Fruit fly (Drosophila melanogaster): ENCODE results near the gene Rsph9.
A peak's percentile ranks its signal among the peaks of the same experiment; 100 is the strongest.

Rsph9 gene

DNA sequence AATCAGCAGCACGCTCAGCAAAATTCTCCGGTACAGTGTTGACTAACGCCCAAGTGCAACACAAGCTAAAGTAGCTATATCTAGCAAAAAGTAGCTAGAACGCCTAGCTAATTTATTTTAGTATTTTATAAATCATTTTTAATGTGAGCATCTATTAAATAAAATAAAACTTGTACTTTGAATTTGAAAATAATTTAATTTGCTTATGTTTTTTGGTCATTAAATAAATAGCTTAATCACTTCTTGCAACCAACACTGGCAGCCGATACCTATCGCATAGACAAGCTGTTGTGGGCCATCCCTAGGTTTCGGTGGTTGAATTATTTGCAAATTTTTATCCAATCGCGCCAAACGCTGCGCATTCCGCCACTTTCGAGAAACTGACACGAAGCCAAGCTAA is 2.1 kb downstream of the Rsph9 start, which contains the start of the genes Polr2J and CG15141 (continued):
- TF ChIP-seq chif (GFP tag; optimal IDR thresholded peaks at IDR 0.05), result peak; percentile 45 to 77
- peak; percentile 56; the same call in 1 of the 2 replicates for TF ChIP-seq Lim3 (GFP tag; IDR thresholded peaks at IDR 0.05)
- no peak for TF ChIP-seq CG11560 (tag; IDR thresholded peaks at IDR 0.05)
- TF ChIP-seq lbe (GFP tag; optimal IDR thresholded peaks at IDR 0.05), result peak; percentile 76
- TF ChIP-seq z (GFP tag; IDR thresholded peaks at IDR 0.05), result no peak
- TF ChIP-seq crol (GFP tag; IDR thresholded peaks at IDR 0.05), result no peak
- peak; percentile 80 for TF ChIP-seq mam (GFP tag; optimal IDR thresholded peaks at IDR 0.05)
- TF ChIP-seq ranshi (GFP tag; IDR thresholded peaks at IDR 0.05), result peak; percentile 86
- peak; percentile 92 for TF ChIP-seq CG13775 (GFP tag; optimal IDR thresholded peaks at IDR 0.05)
- no peak for TF ChIP-seq sc (optimal IDR thresholded peaks at IDR 0.05)
- TF ChIP-seq sc (GFP tag; optimal IDR thresholded peaks at IDR 0.05), result peak; percentile 56
- TF ChIP-seq D19B (GFP tag; optimal IDR thresholded peaks at IDR 0.05), result peak; percentile 71
- TF ChIP-seq Aef1 (GFP tag; IDR thresholded peaks at IDR 0.05), result peak; percentile 91
- peak; percentile 82 for TF ChIP-seq ewg (GFP tag; optimal IDR thresholded peaks at IDR 0.05)
- peak in 1 of 2 experiments; percentile 44 for TF ChIP-seq tll (GFP tag; optimal IDR thresholded peaks at IDR 0.05)
- peak; percentile 73 for TF ChIP-seq CG10462 (GFP tag; optimal IDR thresholded peaks at IDR 0.05)
- TF ChIP-seq Drgx (GFP tag; IDR thresholded peaks at IDR 0.05), result peak; percentile 60
- peak; percentile 88 for TF ChIP-seq Atf6 (GFP tag; IDR thresholded peaks at IDR 0.05)
- peak in 1 of 3 experiments; percentile 88 for TF ChIP-seq lola (GFP tag; optimal IDR thresholded peaks at IDR 0.05)
- peak; percentile 25 for TF ChIP-seq corto (GFP tag; optimal IDR thresholded peaks at IDR 0.05)
- TF ChIP-seq Dfd (GFP tag; optimal IDR thresholded peaks at IDR 0.05), result no peak
- peak; percentile 88 for TF ChIP-seq pho (GFP tag; optimal IDR thresholded peaks at IDR 0.05)
- peak; percentile 75 for TF ChIP-seq CG14860 (GFP tag; IDR thresholded peaks at IDR 0.05; ENCODE audit: partially characterized antibody)
- peak; percentile 70 for TF ChIP-seq chm (GFP tag; IDR thresholded peaks at IDR 0.05)
- peak; percentile 80 for TF ChIP-seq ara (GFP tag; IDR thresholded peaks at IDR 0.05)
- no peak for TF ChIP-seq CG13894 (tag; optimal IDR thresholded peaks at IDR 0.05)
- TF ChIP-seq CG8944 (GFP tag; optimal IDR thresholded peaks at IDR 0.05), result no peak
- peak; percentile 88 for TF ChIP-seq H15 (GFP tag; IDR thresholded peaks at IDR 0.05)
- TF ChIP-seq cad (GFP tag; optimal IDR thresholded peaks at IDR 0.05), result no peak
- TF ChIP-seq fd3F (GFP tag; optimal IDR thresholded peaks at IDR 0.05), result peak; percentile 84
- TF ChIP-seq CG3163 (GFP tag; optimal IDR thresholded peaks at IDR 0.05), result peak; percentile 38
- TF ChIP-seq Oaz (GFP tag; IDR thresholded peaks at IDR 0.05), result peak; percentile 56; the same call in 1 of the 2 replicates
- peak; percentile 66 for TF ChIP-seq Elba2 (GFP tag; optimal IDR thresholded peaks at IDR 0.05)
- TF ChIP-seq Ssrp (tag; optimal IDR thresholded peaks at IDR 0.05), result peak; percentile 89
- TF ChIP-seq Blimp-1 (GFP tag; optimal IDR thresholded peaks at IDR 0.05), result peak; percentile 78
- TF ChIP-seq sim (GFP tag; IDR thresholded peaks at IDR 0.05), result no peak
- TF ChIP-seq wor (GFP tag; IDR thresholded peaks at IDR 0.05), result peak; percentile 80
- peak; percentile 59 for TF ChIP-seq CrebB (tag; optimal IDR thresholded peaks at IDR 0.05)
- no peak for TF ChIP-seq Hmr (GFP tag; optimal IDR thresholded peaks at IDR 0.05)
- TF ChIP-seq lmd (GFP tag; IDR thresholded peaks at IDR 0.05), result peak; percentile 84
- TF ChIP-seq CG17612 (GFP tag; IDR thresholded peaks at IDR 0.05), result peak; percentile 50; the same call in 1 of the 2 replicates
- peak; percentile 81 for TF ChIP-seq Doc2 (GFP tag; IDR thresholded peaks at IDR 0.05)
- peak; percentile 56 for TF ChIP-seq CG12104 (GFP tag; optimal IDR thresholded peaks at IDR 0.05)
- TF ChIP-seq hb (GFP tag; IDR thresholded peaks at IDR 0.05; ENCODE audit: partially characterized antibody), result peak; percentile 69; the same call in 2 of the 3 replicates
- TF ChIP-seq CG32767 (GFP tag; IDR thresholded peaks at IDR 0.05), result no peak; the same call in 1 of the 2 replicates
- TF ChIP-seq CG12744 (GFP tag; optimal IDR thresholded peaks at IDR 0.05), result peak; percentile 21
- peak; percentile 80 for TF ChIP-seq Bgb (GFP tag; IDR thresholded peaks at IDR 0.05; ENCODE audit: partially characterized antibody)
- TF ChIP-seq Spps (tag; optimal IDR thresholded peaks at IDR 0.05), result peak; percentile 54
- TF ChIP-seq Med (GFP tag), result peak; percentile 97
- no peak; the same call in 2 of the 3 replicates for TF ChIP-seq so (GFP tag; IDR thresholded peaks at IDR 0.05)
- TF ChIP-seq sd (tag; optimal IDR thresholded peaks at IDR 0.05), result no peak
